Fruit fly (Drosophila melanogaster) Kc167 (cell line): ENCODE results near the gene CG43702.

Source experiments
- h ChIP-seq: fragments of >200 bp; optimal IDR thresholded peaks from 3 replicates; lab custom pipeline; 2018; ENCODE audit warnings: missing external identifiers
- ttk ChIP-seq: sonication (Bioruptor generic); optimal IDR thresholded peaks from 2 replicates; lab custom pipeline; 2017; ENCODE audit warnings: missing external identifiers

DNA sequence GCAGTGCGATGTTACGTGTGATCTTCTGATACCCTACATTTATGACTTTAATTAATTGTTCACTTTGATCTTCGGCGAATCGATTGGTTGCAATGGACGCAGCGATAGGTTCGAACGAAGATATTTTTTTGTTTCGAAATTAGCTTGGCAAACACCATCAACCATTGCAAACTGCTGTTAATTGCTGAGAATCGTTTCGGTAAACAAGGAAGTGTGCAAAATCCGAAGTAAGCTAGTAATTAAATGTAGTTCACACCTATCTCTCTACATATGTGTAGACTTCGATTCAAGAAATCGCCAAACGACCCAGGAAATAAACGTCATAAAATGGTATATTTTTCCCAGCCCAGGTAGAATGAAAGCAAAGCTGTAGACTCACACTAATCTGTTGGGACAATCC, at the start of gene CG43702:
- TF ChIP-seq h (lab: Kevin White, UChicago) (no peak), ttk (lab: Kevin White, UChicago) (no peak)
